Worm (Caenorhabditis elegans) whole organism, young adult: ENCODE results near the gene F18E3.11.

Experiments used
- C17E4.6 ChIP-seq: fragments of 200-800 bp; sonication (Bioruptor generic); IDR thresholded peaks from 2 replicates; pipeline ENCODE4 v1.3.6; 2022; ENCODE audit warnings: missing genetic modification reagents, missing genetic modification characterization, missing compliant biosample characterization
- lsl-1 ChIP-seq: fragments of 200-800 bp; sonication (Bioruptor generic); optimal IDR thresholded peaks from 2 replicates; lab custom pipeline; 2018; ENCODE audit warnings: mild to moderate bottlenecking, missing genetic modification characterization, moderate library complexity, missing compliant biosample characterization
- pha-4 ChIP-seq: fragments of 150-350 bp; sonication (generic microtip); optimal IDR thresholded peaks from 2 replicates; lab custom pipeline; 2014; ENCODE audit warnings: missing biosample characterization, missing genetic modification reagents, missing genetic modification characterization
- ztf-22 ChIP-seq: fragments of 200-800 bp; sonication (Bioruptor generic); optimal IDR thresholded peaks from 2 replicates; lab custom pipeline; 2018; ENCODE audit warnings: mild to moderate bottlenecking, missing genetic modification characterization, moderate library complexity, missing compliant biosample characterization

DNA sequence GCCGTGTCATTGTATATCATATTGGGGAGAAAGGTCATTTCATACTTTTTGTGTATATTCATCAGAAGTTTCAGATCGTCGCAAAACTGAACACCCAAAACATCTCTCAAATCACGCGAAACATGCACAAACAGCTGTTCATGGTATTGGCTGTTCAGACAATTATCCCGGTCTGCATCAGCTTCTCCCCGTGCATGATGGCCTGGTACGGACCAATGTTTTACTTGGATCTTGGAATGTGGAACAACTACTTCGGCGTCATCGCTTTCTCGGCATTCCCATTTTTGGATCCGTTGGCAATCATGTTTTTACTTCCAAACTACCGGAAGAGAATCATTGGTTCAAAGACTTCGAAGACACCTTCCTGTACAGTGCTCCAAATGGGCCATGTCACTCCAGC lies 9.8 kb upstream of the F18E3.11 start:
- TF ChIP-seq C17E4.6 (GFP tag; lab: Robert Waterston, UW) (no peak), pha-4 (tag; lab: Kevin White, UChicago) (no peak), ztf-22 (GFP tag; lab: Kevin White, UChicago) (no peak), lsl-1 (GFP tag; lab: Kevin White, UChicago) (no peak)
